Fruit fly (Drosophila melanogaster): Measurements from ENCODE around the gene CG6974.

Gene CG6974

DNA sequence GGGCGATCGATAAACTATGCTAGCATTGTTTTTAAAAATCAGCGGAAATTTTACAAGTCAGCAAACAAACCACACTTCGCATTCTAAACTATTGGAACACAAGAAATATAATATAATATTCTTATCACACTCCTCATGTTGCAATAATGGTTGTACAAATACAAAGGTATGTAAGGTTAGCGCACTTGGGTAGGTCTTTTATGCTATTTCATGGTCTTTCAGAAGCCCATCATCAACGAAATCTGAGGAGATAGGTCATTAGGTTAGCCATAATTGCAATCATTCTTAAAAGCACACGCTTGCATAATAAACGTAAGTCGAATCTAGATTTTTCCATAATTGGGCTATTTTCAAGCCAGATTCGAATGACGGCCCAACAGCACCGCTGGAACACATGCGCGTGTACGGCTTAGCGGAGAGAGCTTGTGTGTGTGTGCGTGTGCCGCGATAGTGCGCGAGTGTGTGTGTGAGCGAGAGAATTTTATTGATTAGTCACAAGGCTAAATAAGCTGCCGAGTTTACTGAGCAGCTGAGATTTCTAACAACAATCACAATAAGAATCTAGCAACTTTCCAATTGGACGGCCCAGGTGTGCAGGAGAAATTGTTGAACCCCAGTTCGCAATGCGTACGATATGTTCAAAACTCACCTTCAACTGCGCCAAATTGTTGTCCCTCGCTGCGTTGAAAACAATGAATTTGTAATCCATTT, 15.3 kb upstream of the CG6974 start (continued):
- TF ChIP-seq lola (GFP tag; optimal IDR thresholded peaks at IDR 0.05): peak in 1 of 3 experiments; percentile 24
- TF ChIP-seq dm (GFP tag; optimal IDR thresholded peaks at IDR 0.05): peak; percentile 29
- peak; percentile 10 for TF ChIP-seq CG7839 (tag; optimal IDR thresholded peaks at IDR 0.05)
- TF ChIP-seq nmo (GFP tag; optimal IDR thresholded peaks at IDR 0.05): peak; percentile 38
- peak; percentile 84 for TF ChIP-seq Tbp (GFP tag; optimal IDR thresholded peaks at IDR 0.05)
- no peak for TF ChIP-seq Sox102F (GFP tag; optimal IDR thresholded peaks at IDR 0.05)
- peak in 1 of 2 experiments; percentile 69 for TF ChIP-seq prd (optimal IDR thresholded peaks at IDR 0.05)
- no peak for TF ChIP-seq prd (GFP tag; IDR thresholded peaks at IDR 0.05)
- TF ChIP-seq Mrtf (GFP tag; IDR thresholded peaks at IDR 0.05): no peak
- TF ChIP-seq BtbVII (GFP tag; optimal IDR thresholded peaks at IDR 0.05): peak; percentile 0
- TF ChIP-seq CG2678 (tag; optimal IDR thresholded peaks at IDR 0.05): peak; percentile 50

DNA sequence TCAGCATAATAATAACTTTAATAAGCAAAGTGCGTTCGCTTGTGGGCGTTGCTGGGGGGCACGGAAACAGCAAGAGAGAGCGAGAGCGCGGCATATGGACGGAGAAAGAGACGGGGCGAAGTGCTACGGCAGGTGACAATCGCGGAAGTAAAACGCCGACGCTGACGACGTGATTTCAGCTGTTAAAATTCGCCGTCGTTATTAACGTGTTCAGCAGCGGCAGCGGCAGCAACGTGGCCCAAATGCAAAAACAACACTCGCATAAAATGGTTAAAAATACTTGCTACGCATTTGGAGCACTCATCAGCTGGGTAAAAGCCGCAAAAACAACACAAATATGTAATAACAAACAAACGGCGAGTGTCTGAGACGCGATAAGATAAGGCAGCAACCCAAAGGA, 13.7 kb upstream of the CG6974 start:
- no peak for TF ChIP-seq Hsf (GFP tag; optimal IDR thresholded peaks at IDR 0.05)
- TF ChIP-seq Myb (GFP tag; optimal IDR thresholded peaks at IDR 0.05): no peak
- no peak for TF ChIP-seq CG7357 (GFP tag; IDR thresholded peaks at IDR 0.05)
- no peak for TF ChIP-seq Elba2 (GFP tag; optimal IDR thresholded peaks at IDR 0.05)
- peak; percentile 18 for TF ChIP-seq Hand (GFP tag; optimal IDR thresholded peaks at IDR 0.05)
- peak; percentile 15 for TF ChIP-seq bigmax (GFP tag; optimal IDR thresholded peaks at IDR 0.05)
- TF ChIP-seq CG32767 (GFP tag; IDR thresholded peaks at IDR 0.05): no peak
- TF ChIP-seq PHDP (tag; optimal IDR thresholded peaks at IDR 0.05): peak; percentile 36
- no peak for TF ChIP-seq E2f2 (GFP tag; IDR thresholded peaks at IDR 0.05)
- TF ChIP-seq CG12769 (tag; optimal IDR thresholded peaks at IDR 0.05): peak; percentile 29
- peak; percentile 1 for TF ChIP-seq jing (GFP tag; optimal IDR thresholded peaks at IDR 0.05)
- no peak for TF ChIP-seq pzg (GFP tag; optimal IDR thresholded peaks at IDR 0.05)
- TF ChIP-seq exex (tag; optimal IDR thresholded peaks at IDR 0.05): peak; percentile 58
- TF ChIP-seq CG4707 (GFP tag; optimal IDR thresholded peaks at IDR 0.05): peak; percentile 6
- TF ChIP-seq CG6765 (GFP tag; optimal IDR thresholded peaks at IDR 0.05): peak; percentile 12
- TF ChIP-seq otp (GFP tag; IDR thresholded peaks at IDR 0.05): 0 out of 3 replicates have a peak, but pooled peaks have one; percentile 25
- no peak for TF ChIP-seq eyg (GFP tag; optimal IDR thresholded peaks at IDR 0.05)
- no peak for TF ChIP-seq YL-1 (GFP tag; optimal IDR thresholded peaks at IDR 0.05)
- TF ChIP-seq Scr (GFP tag; IDR thresholded peaks at IDR 0.05; ENCODE audit: partially characterized antibody): no peak
- TF ChIP-seq CrebB (tag; optimal IDR thresholded peaks at IDR 0.05): peak; percentile 53
- TF ChIP-seq ac (GFP tag; optimal IDR thresholded peaks at IDR 0.05): peak; percentile 24
- TF ChIP-seq maf-S (GFP tag; optimal IDR thresholded peaks at IDR 0.05): no peak
- TF ChIP-seq bbx (GFP tag; IDR thresholded peaks at IDR 0.05; ENCODE audit: partially characterized antibody): 0 out of 2 replicates have a peak, but pooled peaks have one; percentile 21
- peak; percentile 53; the same call in 1 of the 2 replicates for TF ChIP-seq Atf6 (GFP tag; IDR thresholded peaks at IDR 0.05)
- TF ChIP-seq sim (GFP tag; IDR thresholded peaks at IDR 0.05): 0 out of 2 replicates have a peak, but pooled peaks have one; percentile 35
- TF ChIP-seq CG15696 (tag; optimal IDR thresholded peaks at IDR 0.05): peak; percentile 33
- TF ChIP-seq bsh (GFP tag; optimal IDR thresholded peaks at IDR 0.05): peak in 1 of 2 experiments; percentile 23
- TF ChIP-seq CG10431 (GFP tag; optimal IDR thresholded peaks at IDR 0.05): no peak
- peak; percentile 2 for TF ChIP-seq B-H2 (GFP tag; optimal IDR thresholded peaks at IDR 0.05)
- TF ChIP-seq sqz (GFP tag; optimal IDR thresholded peaks at IDR 0.05): peak; percentile 50
- TF ChIP-seq tna (GFP tag; IDR thresholded peaks at IDR 0.05; ENCODE audit: partially characterized antibody): no peak
- no peak for TF ChIP-seq sc (optimal IDR thresholded peaks at IDR 0.05)
- TF ChIP-seq sc (GFP tag; optimal IDR thresholded peaks at IDR 0.05): peak; percentile 8
- peak; percentile 6 for TF ChIP-seq ewg (GFP tag; optimal IDR thresholded peaks at IDR 0.05)
- TF ChIP-seq sug (tag; optimal IDR thresholded peaks at IDR 0.05): peak; percentile 94
- no peak for TF ChIP-seq Ssrp (tag; optimal IDR thresholded peaks at IDR 0.05)
- 0 out of 2 replicates have a peak, but pooled peaks have one; percentile 10 for TF ChIP-seq onecut (GFP tag; IDR thresholded peaks at IDR 0.05)

All from whole organism, embryonic.